Fruit fly (Drosophila melanogaster) whole organism, prepupa: Measurements from ENCODE around the gene CG10681.

Experiments used
- Blimp-1 ChIP-seq: fragments of 200-800 bp; sonication (Bioruptor generic); optimal IDR thresholded peaks from 3 replicates; lab custom pipeline; 2017; ENCODE audit warnings: missing biosample characterization, missing genetic modification characterization, mild to moderate bottlenecking, moderate library complexity, missing genetic modification reagents
- CG10631 ChIP-seq: fragments of 200-800 bp; sonication (Bioruptor generic); optimal IDR thresholded peaks from 2 replicates; lab custom pipeline; 2016; ENCODE audit warnings: missing biosample characterization, missing genetic modification characterization
- CG11294 ChIP-seq: fragments of 200-800 bp; sonication (Bioruptor generic); IDR thresholded peaks from 2 replicates; pipeline ENCODE4 v1.3.6; 2022; ENCODE audit warnings: missing biosample characterization, missing genetic modification characterization
- CG11762 ChIP-seq: fragments of 200-800 bp; sonication (Bioruptor generic); optimal IDR thresholded peaks from 3 replicates; lab custom pipeline; 2016; ENCODE audit warnings: missing biosample characterization, missing genetic modification characterization; ENCODE audit not compliant: insufficient read depth
- CG1621 ChIP-seq: fragments of 200-800 bp; sonication (Bioruptor generic); optimal IDR thresholded peaks from 3 replicates; lab custom pipeline; 2018; ENCODE audit warnings: missing biosample characterization, mild to moderate bottlenecking, missing genetic modification characterization
- CG16779 ChIP-seq: fragments of 200-800 bp; sonication (Bioruptor generic); optimal IDR thresholded peaks from 3 replicates; lab custom pipeline; 2017; ENCODE audit warnings: missing biosample characterization, mild to moderate bottlenecking, missing genetic modification characterization
- CG32006 ChIP-seq: fragments of 200-800 bp; sonication (Bioruptor generic); optimal IDR thresholded peaks from 3 replicates; lab custom pipeline; 2017; ENCODE audit warnings: missing biosample characterization, mild to moderate bottlenecking, missing genetic modification characterization
- CG4318 ChIP-seq: fragments of 200-800 bp; sonication (Bioruptor generic); optimal IDR thresholded peaks from 3 replicates; lab custom pipeline; 2017; ENCODE audit warnings: missing biosample characterization, mild to moderate bottlenecking, missing genetic modification characterization
- CG6163 ChIP-seq: fragments of 200-800 bp; sonication (Bioruptor generic); IDR thresholded peaks from 3 replicates; pipeline ENCODE4 v1.3.6; 2022; ENCODE audit warnings: missing biosample characterization, missing genetic modification characterization
- CG6276 ChIP-seq: fragments of 200-800 bp; sonication (Bioruptor generic); optimal IDR thresholded peaks from 2 replicates; lab custom pipeline; 2017; ENCODE audit warnings: missing biosample characterization, mild to moderate bottlenecking, missing genetic modification characterization
- CG6808 ChIP-seq: fragments of 200-800 bp; sonication (Bioruptor generic); optimal IDR thresholded peaks from 3 replicates; lab custom pipeline; 2017; ENCODE audit warnings: missing biosample characterization, missing genetic modification characterization, mild to moderate bottlenecking, moderate library complexity, missing genetic modification reagents
- CG6854 ChIP-seq: fragments of 200-800 bp; sonication (Bioruptor generic); optimal IDR thresholded peaks from 2 replicates; lab custom pipeline; 2017; ENCODE audit warnings: missing biosample characterization, mild to moderate bottlenecking, missing genetic modification characterization
- CG7368 ChIP-seq: fragments of 200-800 bp; sonication (Bioruptor generic); optimal IDR thresholded peaks from 3 replicates; lab custom pipeline; 2016; ENCODE audit warnings: missing biosample characterization, missing genetic modification characterization
- CG9139 ChIP-seq: fragments of 200-800 bp; sonication (Bioruptor generic); optimal IDR thresholded peaks from 3 replicates; lab custom pipeline; 2017; ENCODE audit warnings: missing biosample characterization, mild to moderate bottlenecking, missing genetic modification characterization
- Eip75B ChIP-seq: fragments of 200-800 bp; sonication (Bioruptor generic); optimal IDR thresholded peaks from 3 replicates; lab custom pipeline; 2016; ENCODE audit warnings: missing biosample characterization, missing genetic modification characterization
- Eip78C ChIP-seq: fragments of 200-800 bp; sonication (Bioruptor generic); peaks from one replicate; lab custom pipeline; 2016; ENCODE audit warnings: missing biosample characterization, missing genetic modification characterization
- Ets96B ChIP-seq: fragments of 200-800 bp; optimal IDR thresholded peaks from 2 replicates; lab custom pipeline; 2019; ENCODE audit warnings: missing biosample characterization, mild to moderate bottlenecking, missing genetic modification characterization, moderate library complexity
- Gug ChIP-seq: fragments of 200-800 bp; sonication (Bioruptor generic); IDR thresholded peaks from 2 replicates; pipeline ENCODE4 v1.3.6; 2022; ENCODE audit warnings: missing biosample characterization, missing genetic modification characterization
- Hr39 ChIP-seq: fragments of 200-800 bp; sonication (Bioruptor generic); optimal IDR thresholded peaks from 2 replicates; lab custom pipeline; 2016; ENCODE audit warnings: missing biosample characterization, missing genetic modification characterization
- Hr4 ChIP-seq: fragments of 200-800 bp; sonication (Bioruptor generic); optimal IDR thresholded peaks from 3 replicates; lab custom pipeline; 2016; ENCODE audit warnings: missing biosample characterization, missing genetic modification characterization
- OdsH ChIP-seq: fragments of 200-800 bp; sonication (Bioruptor generic); optimal IDR thresholded peaks from 3 replicates; lab custom pipeline; 2016; ENCODE audit warnings: missing biosample characterization, missing genetic modification characterization
- Smox ChIP-seq: fragments of 200-800 bp; sonication (Bioruptor generic); optimal IDR thresholded peaks from 3 replicates; lab custom pipeline; 2016; ENCODE audit warnings: missing biosample characterization, missing genetic modification characterization
- Sox15 ChIP-seq: fragments of 200-800 bp; sonication (Bioruptor generic); optimal IDR thresholded peaks from 3 replicates; lab custom pipeline; 2016; ENCODE audit warnings: missing biosample characterization, missing genetic modification characterization
- acj6 ChIP-seq: fragments of 200-800 bp; sonication (Bioruptor generic); optimal IDR thresholded peaks from 3 replicates; lab custom pipeline; 2016; ENCODE audit warnings: missing biosample characterization, missing genetic modification characterization
- dac ChIP-seq: fragments of 200-800 bp; sonication (Bioruptor generic); optimal IDR thresholded peaks from 2 replicates; lab custom pipeline; 2017; ENCODE audit warnings: missing biosample characterization, mild to moderate bottlenecking, missing genetic modification characterization
- eg ChIP-seq: fragments of 200-800 bp; sonication (Bioruptor generic); IDR thresholded peaks from 3 replicates; pipeline ENCODE4 v1.3.6; 2022; ENCODE audit warnings: missing biosample characterization, missing genetic modification characterization
- esn ChIP-seq: fragments of 200-800 bp; sonication (Bioruptor generic); optimal IDR thresholded peaks from 2 replicates; lab custom pipeline; 2016; ENCODE audit warnings: missing biosample characterization, mild to moderate bottlenecking, missing genetic modification characterization, moderate library complexity
- fd59A ChIP-seq: fragments of 200-800 bp; sonication (Bioruptor generic); optimal IDR thresholded peaks from 2 replicates; lab custom pipeline; 2017; ENCODE audit warnings: missing biosample characterization, mild to moderate bottlenecking, missing genetic modification characterization, missing genetic modification reagents
- fd85E ChIP-seq: fragments of 200-800 bp; sonication (Bioruptor generic); optimal IDR thresholded peaks from 3 replicates; lab custom pipeline; 2016; ENCODE audit warnings: missing biosample characterization, missing genetic modification characterization
- fkh ChIP-seq: fragments of 200-800 bp; sonication (Bioruptor generic); optimal IDR thresholded peaks from 3 replicates; lab custom pipeline; 2017; ENCODE audit warnings: missing biosample characterization, mild to moderate bottlenecking, missing genetic modification characterization, moderate library complexity
- pdm3 ChIP-seq: fragments of 200-800 bp; sonication (Bioruptor generic); optimal IDR thresholded peaks from 3 replicates; lab custom pipeline; 2016; ENCODE audit warnings: missing biosample characterization, missing genetic modification characterization
- salr ChIP-seq, 2 experiments: fragments of 200-800 bp; sonication (Bioruptor generic); optimal IDR thresholded peaks; 3 replicates each; lab custom pipeline; 2016 to 2018; ENCODE audit warnings: missing biosample characterization in 2 of 2, missing genetic modification characterization in 2 of 2, mild to moderate bottlenecking in 1 of 2
- svp ChIP-seq: fragments of 200-800 bp; sonication (Bioruptor generic); peaks from one replicate; lab custom pipeline; 2016; ENCODE audit warnings: missing biosample characterization, missing genetic modification characterization
- topi ChIP-seq: fragments of 200-800 bp; sonication (Bioruptor generic); optimal IDR thresholded peaks from 3 replicates; lab custom pipeline; 2016; ENCODE audit warnings: missing biosample characterization, missing genetic modification characterization

CG10681 gene

dm6 chr3L:12469684-12470083 is 31.6 kb upstream of the CG10681 start, which contains the start of gene CG32102:
TSS of gene CG32102 (minus strand) at chr3L:12469784.
- TF ChIP-seq CG6808 (GFP tag; lab: Kevin White, UChicago) (no peak), CG16779 (no peak), acj6 (GFP tag; lab: Kevin White, UChicago) (no peak), CG11294 (GFP tag; lab: Robert Waterston, UW) (no peak), CG6854 (no peak), esn (GFP tag; lab: Kevin White, UChicago) (no peak), Ets96B (tag; lab: Kevin White, UChicago) (no peak), svp (GFP tag; lab: Kevin White, UChicago) (no peak), fd85E (GFP tag; lab: Kevin White, UChicago) (no peak), CG11762 (no peak)

dm6 chr3L:12470509-12470908 is 30.8 kb upstream of the CG10681 start:
- TF ChIP-seq CG4318 (GFP tag; lab: Kevin White, UChicago) (no peak), CG6854 (no peak), pdm3 (GFP tag; lab: Kevin White, UChicago) (no peak), fd59A (GFP tag; lab: Kevin White, UChicago) (no peak), Ets96B (tag; lab: Kevin White, UChicago) (no peak), esn (GFP tag; lab: Kevin White, UChicago) (no peak), Blimp-1 (GFP tag; lab: Kevin White, UChicago) (no peak), Eip75B (no peak), Sox15 (GFP tag; lab: Kevin White, UChicago) (no peak)

- TF ChIP-seq dac (GFP tag; lab: Kevin White, UChicago) (no peak), eg (GFP tag; lab: Robert Waterston, UW) (no peak), esn (GFP tag; lab: Kevin White, UChicago) (peak; percentile 11), CG6276 (GFP tag; lab: Kevin White, UChicago) (no peak), salr (GFP tag; optimal IDR thresholded peaks at IDR 0.05; lab: Kevin White, UChicago) (no peak), Hr39 (GFP tag; lab: Kevin White, UChicago) (no peak), Hr4 (GFP tag; lab: Kevin White, UChicago) (no peak), svp (GFP tag; lab: Kevin White, UChicago) (no peak), CG9139 (GFP tag; lab: Kevin White, UChicago) (no peak), CG32006 (GFP tag; lab: Kevin White, UChicago) (no peak), fd85E (GFP tag; lab: Kevin White, UChicago) (no peak), topi (no peak), CG10631 (no peak), OdsH (no peak), CG11294 (GFP tag; lab: Robert Waterston, UW) (no peak), Smox (GFP tag; lab: Kevin White, UChicago) (no peak), Eip78C (GFP tag; lab: Kevin White, UChicago) (peak; percentile 56)
- TF ChIP-seq, all 60 proteins: peak for 2
Measured at dm6 chr3L:12471471-12471978, 29.8 kb upstream of the CG10681 start, which contains the start of gene CG10616. TSS of gene CG10616 (plus strand) at chr3L:12471728.

dm6 chr3L:12478229-12478628 is 23.1 kb upstream of the CG10681 start:
- TF ChIP-seq CG11762 (no peak), fd85E (GFP tag; lab: Kevin White, UChicago) (no peak), Gug (GFP tag; lab: Robert Waterston, UW) (no peak), Hr4 (GFP tag; lab: Kevin White, UChicago) (no peak), CG1621 (tag; lab: Kevin White, UChicago) (peak; percentile 0), eg (GFP tag; lab: Robert Waterston, UW) (no peak), CG6163 (no peak), CG4318 (GFP tag; lab: Kevin White, UChicago) (no peak)

- TF ChIP-seq CG7368 (GFP tag; lab: Kevin White, UChicago) (no peak), fkh (GFP tag; lab: Kevin White, UChicago) (peak; percentile 95)
Measured at dm6 chr3L:12482246-12482645, 19.1 kb upstream of the CG10681 start, which contains the start of gene CG33725. TSS of gene CG33725 (plus strand) at chr3L:12482609.
